Worm (Caenorhabditis elegans) whole organism, L1 larva: Measurements from ENCODE around the gene F45D3.4.

ENCODE experiments used
- C16A3.4 ChIP-seq: fragments of 150-350 bp; optimal IDR thresholded peaks from 2 replicates; lab custom pipeline; 2014; ENCODE audit warnings: missing biosample characterization, missing genetic modification characterization
- Y116A8C.19 ChIP-seq: sonication (generic microtip); optimal IDR thresholded peaks from 2 replicates; lab custom pipeline; 2016; ENCODE audit warnings: missing compliant biosample characterization, missing genetic modification characterization, borderline replicate concordance
- aly-2 ChIP-seq: fragments of 150-350 bp; optimal IDR thresholded peaks from 2 replicates; lab custom pipeline; 2014; ENCODE audit warnings: missing biosample characterization, missing genetic modification characterization
- ama-1 ChIP-seq: fragments of 150-350 bp; optimal IDR thresholded peaks from 2 replicates; lab custom pipeline; 2014
- blmp-1 ChIP-seq: fragments of 150-350 bp; optimal IDR thresholded peaks from 2 replicates; lab custom pipeline; 2014; ENCODE audit warnings: missing biosample characterization, missing genetic modification characterization
- ceh-8 ChIP-seq: fragments of 200-800 bp; sonication (Bioruptor generic); optimal IDR thresholded peaks from 2 replicates; lab custom pipeline; 2018; ENCODE audit warnings: mild to moderate bottlenecking, missing genetic modification characterization, moderate library complexity, missing compliant biosample characterization
- ceh-82 ChIP-seq, 3 experiments: fragments of 150-350 bp in 1 of 3; sonication (generic microtip) in 2 of 3; optimal IDR thresholded peaks; 2 replicates each; lab custom pipeline; 2014 to 2017; ENCODE audit warnings: missing biosample characterization in 3 of 3, missing genetic modification characterization in 3 of 3
- ceh-88 ChIP-seq: fragments of 200-800 bp; sonication (Bioruptor generic); IDR thresholded peaks from 2 replicates; pipeline ENCODE4 v1.3.6; 2022; ENCODE audit warnings: missing genetic modification characterization, missing compliant biosample characterization
- ceh-90 ChIP-seq: sonication (generic microtip); optimal IDR thresholded peaks from 2 replicates; lab custom pipeline; 2016; ENCODE audit warnings: missing genetic modification characterization, missing compliant biosample characterization
- dsc-1 ChIP-seq: sonication (generic microtip); optimal IDR thresholded peaks from 2 replicates; lab custom pipeline; 2016; ENCODE audit warnings: mild to moderate bottlenecking, missing genetic modification characterization, missing compliant biosample characterization
- efl-1 ChIP-seq, 4 experiments: fragments of 150-350 bp; optimal IDR thresholded peaks in 3 of 4; peaks in 1 of 4; 1 replicate in 1 of 4; 2 replicates in 3 of 4; lab custom pipeline; 2014; ENCODE audit warnings: missing biosample characterization in 2 of 4, missing genetic modification characterization in 2 of 4, missing genetic modification reagents in 2 of 4
- egl-13 ChIP-seq: sonication (generic microtip); optimal IDR thresholded peaks from 2 replicates; lab custom pipeline; 2016; ENCODE audit warnings: missing genotype, missing genetic modification reagents, missing genetic modification characterization, missing compliant biosample characterization
- egl-27 ChIP-seq, 2 experiments: fragments of 150-350 bp in 1 of 2; sonication (generic microtip); optimal IDR thresholded peaks; 3 replicates each; lab custom pipeline; 2017 to 2018; ENCODE audit warnings: missing biosample characterization in 2 of 2, missing genetic modification characterization in 2 of 2, missing genetic modification reagents in 2 of 2
- elt-3 ChIP-seq, 6 experiments: fragments of 150-350 bp in 1 of 6; sonication (generic microtip); optimal IDR thresholded peaks; 2 replicates each; lab custom pipeline; 2017 to 2018; ENCODE audit warnings: missing biosample characterization in 6 of 6, missing genetic modification characterization in 6 of 6, inconsistent platforms in 1 of 6
- ets-5 ChIP-seq: fragments of 200-800 bp; sonication (Bioruptor generic); IDR thresholded peaks from 2 replicates; pipeline ENCODE4 v1.3.6; 2022; ENCODE audit warnings: missing genetic modification characterization, missing compliant biosample characterization
- fkh-10 ChIP-seq: sonication (generic microtip); optimal IDR thresholded peaks from 2 replicates; lab custom pipeline; 2017; ENCODE audit warnings: missing biosample characterization, missing genetic modification reagents, missing genetic modification characterization
- fkh-4 ChIP-seq: sonication (generic microtip); optimal IDR thresholded peaks from 2 replicates; lab custom pipeline; 2016; ENCODE audit warnings: missing compliant biosample characterization, missing genetic modification characterization, borderline replicate concordance
- fkh-8 ChIP-seq: sonication (generic microtip); optimal IDR thresholded peaks from 2 replicates; lab custom pipeline; 2016; ENCODE audit warnings: mild to moderate bottlenecking, missing genetic modification characterization, missing compliant biosample characterization
- fos-1 ChIP-seq: fragments of 150-350 bp; optimal IDR thresholded peaks from 2 replicates; lab custom pipeline; 2014; ENCODE audit warnings: missing biosample characterization, missing genetic modification characterization
- grh-1 ChIP-seq: fragments of 200-800 bp; sonication (Bioruptor generic); IDR thresholded peaks from 2 replicates; pipeline ENCODE4 v1.3.6; 2022; ENCODE audit warnings: missing genetic modification reagents, missing genetic modification characterization, missing compliant biosample characterization
- hlh-17 ChIP-seq: fragments of 200-800 bp; sonication (Bioruptor generic); optimal IDR thresholded peaks from 2 replicates; lab custom pipeline; 2018; ENCODE audit warnings: missing genetic modification characterization, mild to moderate bottlenecking, missing compliant biosample characterization, moderate library complexity, borderline replicate concordance
- isw-1 ChIP-seq: fragments of 200-800 bp; sonication (Bioruptor generic); IDR thresholded peaks from 2 replicates; pipeline ENCODE4 v1.3.6; 2022; ENCODE audit warnings: missing genetic modification characterization, missing compliant biosample characterization
- lin-13 ChIP-seq: fragments of 150-350 bp; optimal IDR thresholded peaks from 2 replicates; lab custom pipeline; 2014; ENCODE audit warnings: missing biosample characterization, missing genetic modification reagents, missing genetic modification characterization
- lin-14 ChIP-seq: fragments of 200-800 bp; sonication (Bioruptor generic); optimal IDR thresholded peaks from 2 replicates; lab custom pipeline; 2018; ENCODE audit warnings: mild to moderate bottlenecking, missing genetic modification characterization, moderate library complexity, missing compliant biosample characterization
- lin-35 ChIP-seq, 2 experiments: fragments of 150-350 bp; optimal IDR thresholded peaks; 2 replicates each; lab custom pipeline; 2014; ENCODE audit warnings: missing biosample characterization in 2 of 2, missing genetic modification characterization in 2 of 2, missing genetic modification reagents in 2 of 2
- lsy-2 ChIP-seq, 2 experiments: fragments of 150-350 bp; optimal IDR thresholded peaks; 2 replicates each; lab custom pipeline; 2014; ENCODE audit warnings: missing biosample characterization in 2 of 2, missing genetic modification characterization in 2 of 2
- nhr-11 ChIP-seq: fragments of 150-350 bp; optimal IDR thresholded peaks from 2 replicates; lab custom pipeline; 2014; ENCODE audit warnings: missing biosample characterization, missing genetic modification characterization
- nhr-19 ChIP-seq: fragments of 200-800 bp; sonication (Bioruptor generic); conservative IDR thresholded peaks from 2 replicates; pipeline ENCODE4 v1.3.6; 2022; ENCODE audit warnings: missing genetic modification characterization, missing compliant biosample characterization
- nhr-20 ChIP-seq: sonication (generic microtip); optimal IDR thresholded peaks from 2 replicates; lab custom pipeline; 2016; ENCODE audit warnings: mild to moderate bottlenecking, missing genetic modification characterization, missing compliant biosample characterization
- nhr-237 ChIP-seq: fragments of 150-350 bp; optimal IDR thresholded peaks from 2 replicates; lab custom pipeline; 2014; ENCODE audit warnings: missing biosample characterization, missing genetic modification characterization
- nhr-28 ChIP-seq: fragments of 150-350 bp; optimal IDR thresholded peaks from 2 replicates; lab custom pipeline; 2014; ENCODE audit warnings: missing biosample characterization, missing genetic modification characterization
- nhr-47 ChIP-seq: sonication (generic microtip); optimal IDR thresholded peaks from 2 replicates; lab custom pipeline; 2016; ENCODE audit warnings: mild to moderate bottlenecking, missing genetic modification characterization, moderate library complexity, missing compliant biosample characterization
- nhr-77 ChIP-seq: fragments of 150-350 bp; optimal IDR thresholded peaks from 2 replicates; lab custom pipeline; 2014; ENCODE audit warnings: missing biosample characterization, missing genetic modification characterization
- pag-3 ChIP-seq: sonication (generic microtip); optimal IDR thresholded peaks from 2 replicates; lab custom pipeline; 2017; ENCODE audit warnings: missing genetic modification characterization, mild to moderate bottlenecking, missing compliant biosample characterization, antibody characterized with exemption, borderline replicate concordance; ENCODE audit not compliant: insufficient read depth
- pax-3 ChIP-seq: fragments of 200-800 bp; sonication (Bioruptor generic); optimal IDR thresholded peaks from 2 replicates; lab custom pipeline; 2018; ENCODE audit warnings: mild to moderate bottlenecking, missing genetic modification characterization, moderate library complexity, missing compliant biosample characterization
- pqm-1 ChIP-seq: sonication (generic microtip); optimal IDR thresholded peaks from 3 replicates; lab custom pipeline; 2017; ENCODE audit warnings: missing biosample characterization, missing genetic modification characterization
- rnt-1 ChIP-seq: sonication (generic microtip); optimal IDR thresholded peaks from 2 replicates; lab custom pipeline; 2016; ENCODE audit warnings: mild to moderate bottlenecking, missing genetic modification characterization, moderate library complexity, missing compliant biosample characterization
- snpc-4 ChIP-seq: fragments of 150-350 bp; optimal IDR thresholded peaks from 2 replicates; lab custom pipeline; 2014; ENCODE audit warnings: missing biosample characterization, missing genetic modification characterization
- snu-23 ChIP-seq: sonication (generic microtip); optimal IDR thresholded peaks from 2 replicates; lab custom pipeline; 2016; ENCODE audit warnings: missing genetic modification characterization, missing compliant biosample characterization
- sup-37 ChIP-seq: fragments of 200-800 bp; sonication (Bioruptor generic); optimal IDR thresholded peaks from 2 replicates; lab custom pipeline; 2018; ENCODE audit warnings: mild to moderate bottlenecking, missing genetic modification characterization, missing compliant biosample characterization
- tbx-2 ChIP-seq: sonication (generic microtip); optimal IDR thresholded peaks from 2 replicates; lab custom pipeline; 2016; ENCODE audit warnings: missing genetic modification characterization, missing compliant biosample characterization
- tlp-1 ChIP-seq: fragments of 150-350 bp; optimal IDR thresholded peaks from 2 replicates; lab custom pipeline; 2014; ENCODE audit warnings: missing biosample characterization, missing genetic modification characterization
- xbp-1 ChIP-seq: sonication (generic microtip); optimal IDR thresholded peaks from 2 replicates; lab custom pipeline; 2016; ENCODE audit warnings: missing genetic modification characterization, missing compliant biosample characterization
- zag-1 ChIP-seq: fragments of 150-350 bp; optimal IDR thresholded peaks from 2 replicates; lab custom pipeline; 2014; ENCODE audit warnings: missing biosample characterization, missing genetic modification characterization
- zip-4 ChIP-seq: fragments of 200-800 bp; sonication (Bioruptor generic); optimal IDR thresholded peaks from 2 replicates; lab custom pipeline; 2018; ENCODE audit warnings: mild to moderate bottlenecking, missing genetic modification characterization, moderate library complexity, missing compliant biosample characterization
- ztf-11 ChIP-seq, 2 experiments: sonication (generic microtip); optimal IDR thresholded peaks; 2 replicates each; lab custom pipeline; 2016 to 2017; ENCODE audit warnings: missing genetic modification characterization in 2 of 2, missing biosample characterization in 1 of 2, missing compliant biosample characterization in 1 of 2

F45D3.4 gene

ce11 chrV:12552671-12553212, at the start of gene F45D3.4:
TSS of gene F45D3.4 (minus strand) at chrV:12553191.
- no peak for TF ChIP-seq nhr-19
- no peak for TF ChIP-seq grh-1
- TF ChIP-seq nhr-11 = no peak
- TF ChIP-seq C16A3.4 (tag; lab: Kevin White, UChicago) = no peak
- TF ChIP-seq ama-1 = peak; percentile 15
- TF ChIP-seq nhr-28 (tag; lab: Kevin White, UChicago) = no peak
- TF ChIP-seq snpc-4 (tag; lab: Kevin White, UChicago) = no peak
- no peak for TF ChIP-seq nhr-47 (tag; lab: Kevin White, UChicago)
- TF ChIP-seq lsy-2 (tag; optimal IDR thresholded peaks at IDR 0.05; lab: Kevin White, UChicago) = peak in 1 of 2 experiments; percentile 13
- no peak for TF ChIP-seq isw-1 (GFP tag; lab: Robert Waterston, UW)
- TF ChIP-seq blmp-1 (tag; lab: Kevin White, UChicago) = no peak
- TF ChIP-seq dsc-1 (tag; lab: Kevin White, UChicago) = no peak
- TF ChIP-seq fkh-10 (GFP tag; lab: Kevin White, UChicago) = no peak
- TF ChIP-seq lin-14 (GFP tag; lab: Kevin White, UChicago) = no peak
- TF ChIP-seq zag-1 (tag; lab: Kevin White, UChicago) = no peak
- TF ChIP-seq lin-35 (GFP tag; optimal IDR thresholded peaks at IDR 0.05; lab: Kevin White, UChicago) = peak in 1 of 2 experiments; percentile 3
- TF ChIP-seq nhr-20 = no peak

ce11 chrV:12601835-12602234, 48.8 kb upstream of the F45D3.4 start:
- TF ChIP-seq egl-27 (tag; optimal IDR thresholded peaks at IDR 0.05; lab: Kevin White, UChicago) = no peak
- no peak for TF ChIP-seq tbx-2 (tag; lab: Kevin White, UChicago)
- no peak for TF ChIP-seq fos-1
- TF ChIP-seq tlp-1 (tag; lab: Kevin White, UChicago) = no peak
- no peak for TF ChIP-seq rnt-1 (tag; lab: Kevin White, UChicago)
- TF ChIP-seq egl-13 = no peak
- TF ChIP-seq hlh-17 (GFP tag; lab: Kevin White, UChicago) = no peak
- no peak for TF ChIP-seq lsy-2 (tag; optimal IDR thresholded peaks at IDR 0.05; lab: Kevin White, UChicago)
- no peak for TF ChIP-seq nhr-237 (tag; lab: Kevin White, UChicago)
- no peak for TF ChIP-seq zip-4
- no peak for TF ChIP-seq fkh-4 (tag; lab: Kevin White, UChicago)
- TF ChIP-seq Y116A8C.19 (tag; lab: Kevin White, UChicago) = no peak

- TF ChIP-seq ceh-8 (GFP tag; lab: Kevin White, UChicago) (no peak), nhr-20 (peak; percentile 14), C16A3.4 (tag; lab: Kevin White, UChicago) (no peak), ets-5 (GFP tag; lab: Robert Waterston, UW) (no peak), pqm-1 (tag; lab: Kevin White, UChicago) (no peak), ama-1 (no peak), ztf-11 (tag; optimal IDR thresholded peaks at IDR 0.05; lab: Kevin White, UChicago) (no peak), pag-3 (tag; lab: Kevin White, UChicago) (no peak), fkh-8 (tag; lab: Kevin White, UChicago) (no peak), egl-27 (tag; optimal IDR thresholded peaks at IDR 0.05; lab: Kevin White, UChicago) (no peak), ceh-82 (tag; optimal IDR thresholded peaks at IDR 0.05; lab: Kevin White, UChicago) (no peak), pax-3 (tag; lab: Kevin White, UChicago) (no peak), grh-1 (no peak), nhr-77 (no peak), snu-23 (GFP tag; lab: Kevin White, UChicago) (peak; percentile 9), aly-2 (tag; lab: Kevin White, UChicago) (no peak), ceh-88 (no peak), tlp-1 (tag; lab: Kevin White, UChicago) (no peak), snpc-4 (tag; lab: Kevin White, UChicago) (no peak), efl-1 (optimal IDR thresholded peaks at IDR 0.05; lab: Kevin White, UChicago) (no peak), efl-1 (GFP tag; optimal IDR thresholded peaks at IDR 0.05 in 1 of 2; lab: Kevin White, UChicago) (peak in 1 of 2 experiments; percentile 62), ceh-90 (no peak), sup-37 (GFP tag; lab: Kevin White, UChicago) (no peak), lin-35 (GFP tag; optimal IDR thresholded peaks at IDR 0.05; lab: Kevin White, UChicago) (peak in 1 of 2 experiments; percentile 19), lin-13 (no peak), lin-14 (GFP tag; lab: Kevin White, UChicago) (peak; percentile 19), xbp-1 (tag; lab: Kevin White, UChicago) (no peak), fkh-4 (tag; lab: Kevin White, UChicago) (no peak), elt-3 (tag; optimal IDR thresholded peaks at IDR 0.05; lab: Kevin White, UChicago) (no peak)
These were observed 46.7 kb upstream of the F45D3.4 start, which contains the start of gene C14C10.5 for ce11 chrV:12599510-12600242. TSS of gene C14C10.5 (plus strand) at chrV:12600192.
